Worm (Caenorhabditis elegans) whole organism, late embryonic: ENCODE data around the gene nstp-5.

Experiments used
- C38D4.7 ChIP-seq: fragments of 200-800 bp; sonication (Bioruptor generic); optimal IDR thresholded peaks from 2 replicates; lab custom pipeline; 2018; ENCODE audit warnings: mild to moderate bottlenecking, missing genetic modification characterization, moderate library complexity, missing compliant biosample characterization
- ama-1 ChIP-seq: fragments of 150-350 bp; optimal IDR thresholded peaks from 2 replicates; lab custom pipeline; 2014
- ceh-18 ChIP-seq: sonication (generic microtip); optimal IDR thresholded peaks from 2 replicates; lab custom pipeline; 2016; ENCODE audit warnings: missing genetic modification characterization, missing compliant biosample characterization
- ceh-22 ChIP-seq: sonication (generic microtip); optimal IDR thresholded peaks from 2 replicates; lab custom pipeline; 2017; ENCODE audit warnings: missing biosample characterization, missing genetic modification characterization
- ceh-31 ChIP-seq: sonication (generic microtip); optimal IDR thresholded peaks from 2 replicates; lab custom pipeline; 2016; ENCODE audit warnings: missing genetic modification characterization, missing compliant biosample characterization
- che-1 ChIP-seq: sonication (generic microtip); optimal IDR thresholded peaks from 2 replicates; lab custom pipeline; 2016; ENCODE audit warnings: mild to moderate bottlenecking, missing genetic modification characterization, missing compliant biosample characterization
- gmeb-2 ChIP-seq: sonication (generic microtip); optimal IDR thresholded peaks from 2 replicates; lab custom pipeline; 2016; ENCODE audit warnings: missing genetic modification characterization, inconsistent platforms, missing compliant biosample characterization
- nfya-1 ChIP-seq: sonication (generic microtip); optimal IDR thresholded peaks from 2 replicates; lab custom pipeline; 2017; ENCODE audit warnings: missing genetic modification characterization, mild to moderate bottlenecking, missing compliant biosample characterization, antibody characterized with exemption, moderate library complexity
- npax-4 ChIP-seq: sonication (generic microtip); optimal IDR thresholded peaks from 2 replicates; lab custom pipeline; 2016; ENCODE audit warnings: missing genetic modification characterization, missing compliant biosample characterization
- pag-3 ChIP-seq: sonication (generic microtip); optimal IDR thresholded peaks from 2 replicates; lab custom pipeline; 2016; ENCODE audit warnings: missing compliant biosample characterization, missing genetic modification characterization, borderline replicate concordance

DNA sequence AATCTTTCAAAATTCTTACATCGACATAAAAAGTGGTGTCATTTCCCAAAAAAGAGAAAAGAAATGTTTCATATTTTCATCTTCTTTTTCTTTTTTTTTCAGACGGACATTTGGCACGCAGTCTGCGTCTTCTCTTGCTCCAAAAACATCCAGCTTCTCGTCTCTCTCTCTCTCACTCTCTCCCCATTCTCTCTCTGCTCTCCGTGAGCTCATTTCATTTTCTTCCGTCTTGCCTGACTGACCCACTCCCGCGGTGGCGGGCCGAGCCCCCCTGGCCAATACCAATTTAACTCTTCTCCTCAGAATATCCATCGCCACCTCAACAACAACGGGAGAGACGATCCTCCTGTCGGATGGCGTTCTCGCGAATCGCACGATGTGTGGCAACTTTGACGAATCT is 9.8 kb upstream of the nstp-5 start, which contains the start of gene txt-19:
- TF ChIP-seq ceh-18 (tag; lab: Kevin White, UChicago) (peak; percentile 35), ceh-31 (peak; percentile 42), ama-1 (no peak), gmeb-2 (tag; lab: Kevin White, UChicago) (no peak), npax-4 (tag; lab: Kevin White, UChicago) (no peak), C38D4.7 (no peak), che-1 (tag; lab: Kevin White, UChicago) (no peak), ceh-22 (tag; lab: Kevin White, UChicago) (no peak), pag-3 (no peak), nfya-1 (tag; lab: Kevin White, UChicago) (peak; percentile 9)
